Worm (Caenorhabditis elegans) whole organism, L3 larva: Measurements from ENCODE around the gene old-1.

Experiments
- nhr-11 ChIP-seq: fragments of 150-350 bp; optimal IDR thresholded peaks from 2 replicates; lab custom pipeline; 2014; ENCODE audit warnings: missing biosample characterization, missing genetic modification characterization
- pqm-1 ChIP-seq: fragments of 150-350 bp; optimal IDR thresholded peaks from 2 replicates; lab custom pipeline; 2017; ENCODE audit warnings: missing biosample characterization, missing genetic modification characterization, inconsistent platforms
- ztf-4 ChIP-seq: fragments of 150-350 bp; optimal IDR thresholded peaks from 2 replicates; lab custom pipeline; 2014; ENCODE audit warnings: missing biosample characterization, missing genetic modification characterization

ce11 chrII:9859575-9859974 is 9.0 kb downstream of the old-1 start, which contains the start of gene chil-5:
- TF ChIP-seq pqm-1 (tag; lab: Kevin White, UChicago) (no peak), ztf-4 (no peak), nhr-11 (tag; lab: Kevin White, UChicago) (no peak)
